Fruit fly (Drosophila melanogaster) whole organism, wandering third instar larva: Measurements from ENCODE around the gene Dhc62B.
A peak's percentile ranks its signal among the peaks of the same experiment; 100 is the strongest.

Experiments used
- Abd-B ChIP-seq: fragments of >200 bp; optimal IDR thresholded peaks from 2 replicates; lab custom pipeline; 2017; ENCODE audit warnings: missing biosample characterization, missing genetic modification characterization
- CG32264 ChIP-seq: fragments of 200-800 bp; sonication (Bioruptor generic); optimal IDR thresholded peaks from 2 replicates; lab custom pipeline; 2016; ENCODE audit warnings: missing biosample characterization, missing genetic modification characterization
- CrebA ChIP-seq: fragments of 200-800 bp; sonication (Bioruptor generic); optimal IDR thresholded peaks from 2 replicates; lab custom pipeline; 2016; ENCODE audit warnings: missing biosample characterization, mild to moderate bottlenecking, missing genetic modification characterization, borderline replicate concordance
- Dfd ChIP-seq: fragments of >200 bp; optimal IDR thresholded peaks from 2 replicates; lab custom pipeline; 2017; ENCODE audit warnings: missing biosample characterization, missing genetic modification characterization
- Dif ChIP-seq: fragments of 200-275, 200-300 bp; sonication (Bioruptor generic); optimal IDR thresholded peaks from 2 replicates; lab custom pipeline; 2018; ENCODE audit warnings: missing biosample characterization, missing genetic modification characterization; ENCODE audit not compliant: partially characterized antibody
- GATAd ChIP-seq: sonication (Bioruptor generic); optimal IDR thresholded peaks from 2 replicates; lab custom pipeline; 2016; ENCODE audit warnings: missing biosample characterization, missing genetic modification characterization
- HLH106 ChIP-seq: fragments of 200-800 bp; optimal IDR thresholded peaks from 3 replicates; lab custom pipeline; 2019; ENCODE audit warnings: missing biosample characterization, mild to moderate bottlenecking, missing genetic modification characterization, moderate library complexity
- Hr83 ChIP-seq: fragments of 200-300 bp; sonication (Bioruptor generic); optimal IDR thresholded peaks from 2 replicates; lab custom pipeline; 2016; ENCODE audit warnings: missing biosample characterization, mild to moderate bottlenecking, missing genetic modification characterization, moderate library complexity; ENCODE audit not compliant: poor library complexity, severe bottlenecking
- Mio ChIP-seq: sonication (Bioruptor generic); optimal IDR thresholded peaks from 2 replicates; lab custom pipeline; 2016; ENCODE audit warnings: missing biosample characterization, missing genetic modification characterization
- Myc ChIP-seq: fragments of >200 bp; optimal IDR thresholded peaks from 2 replicates; lab custom pipeline; 2017
- N ChIP-seq: fragments of >200 bp; optimal IDR thresholded peaks from 2 replicates; lab custom pipeline; 2018; ENCODE audit warnings: missing biosample characterization, missing external identifiers, missing genetic modification characterization
- OdsH ChIP-seq: fragments of 200-800 bp; sonication (Bioruptor generic); optimal IDR thresholded peaks from 2 replicates; lab custom pipeline; 2016; ENCODE audit warnings: missing biosample characterization, mild to moderate bottlenecking, missing genetic modification characterization
- Rel ChIP-seq, 2 experiments: fragments of 200-800 bp; sonication (Bioruptor generic) in 1 of 2; optimal IDR thresholded peaks; 2 replicates in 1 of 2; 3 replicates in 1 of 2; lab custom pipeline; 2016 to 2019; ENCODE audit warnings: mild to moderate bottlenecking in 2 of 2, missing biosample characterization in 2 of 2, missing genetic modification characterization in 2 of 2, moderate library complexity in 1 of 2
- Sp1 ChIP-seq: fragments of 200-800 bp; sonication (Bioruptor generic); optimal IDR thresholded peaks from 3 replicates; lab custom pipeline; 2019; ENCODE audit warnings: missing biosample characterization, mild to moderate bottlenecking, missing genetic modification characterization, moderate library complexity
- Vsx2 ChIP-seq: fragments of 200-300, 225-300 bp; sonication (Bioruptor generic); optimal IDR thresholded peaks from 2 replicates; lab custom pipeline; 2018; ENCODE audit warnings: missing biosample characterization, missing genetic modification characterization; ENCODE audit not compliant: partially characterized antibody
- br ChIP-seq: fragments of 200-800 bp; sonication (Bioruptor generic); optimal IDR thresholded peaks from 2 replicates; lab custom pipeline; 2016; ENCODE audit warnings: missing biosample characterization, missing genetic modification characterization
- brk ChIP-seq: fragments of 200-800 bp; sonication (Bioruptor generic); optimal IDR thresholded peaks from 2 replicates; lab custom pipeline; 2016; ENCODE audit warnings: missing biosample characterization, mild to moderate bottlenecking, missing genetic modification characterization
- dl ChIP-seq, 2 experiments: fragments of 175-275, 200-275 bp in 1 of 2; fragments of 200-275 bp in 1 of 2; sonication (Bioruptor generic); optimal IDR thresholded peaks; lab custom pipeline; 2018; ENCODE audit warnings: mild to moderate bottlenecking in 2 of 2, missing biosample characterization in 2 of 2, missing genetic modification characterization in 2 of 2, moderate library complexity in 2 of 2; ENCODE audit not compliant: partially characterized antibody in 2 of 2, insufficient read depth in 1 of 2
- dmrt93B ChIP-seq: fragments of 200-800 bp; sonication (Bioruptor generic); optimal IDR thresholded peaks from 2 replicates; lab custom pipeline; 2018; ENCODE audit warnings: missing biosample characterization, mild to moderate bottlenecking, missing genetic modification characterization
- dsf ChIP-seq: sonication (Bioruptor generic); optimal IDR thresholded peaks from 2 replicates; lab custom pipeline; 2016; ENCODE audit warnings: missing biosample characterization, missing genetic modification characterization, borderline replicate concordance
- ey ChIP-seq: fragments of 200-800 bp; sonication (Bioruptor generic); optimal IDR thresholded peaks from 2 replicates; lab custom pipeline; 2016; ENCODE audit warnings: missing biosample characterization, missing genetic modification characterization
- foxo ChIP-seq, 2 experiments: fragments of 200-800 bp; sonication (Bioruptor generic); optimal IDR thresholded peaks; 2 replicates in 1 of 2; 3 replicates in 1 of 2; lab custom pipeline; 2016 to 2017; ENCODE audit warnings: missing biosample characterization in 2 of 2, missing genetic modification characterization in 2 of 2
- fru ChIP-seq: fragments of 200-800 bp; sonication (Bioruptor generic); optimal IDR thresholded peaks from 3 replicates; lab custom pipeline; 2016; ENCODE audit warnings: missing biosample characterization, mild to moderate bottlenecking, missing genetic modification characterization
- h ChIP-seq: fragments of 200-800 bp; sonication (Bioruptor generic); optimal IDR thresholded peaks from 3 replicates; lab custom pipeline; 2016; ENCODE audit warnings: missing biosample characterization, mild to moderate bottlenecking, missing genetic modification characterization
- psq ChIP-seq: fragments of 200-800 bp; sonication (Bioruptor generic); optimal IDR thresholded peaks from 3 replicates; lab custom pipeline; 2017; ENCODE audit warnings: missing biosample characterization, mild to moderate bottlenecking, missing genetic modification characterization, moderate library complexity
- rgr ChIP-seq: fragments of 200-800 bp; sonication (Bioruptor generic); optimal IDR thresholded peaks from 3 replicates; lab custom pipeline; 2016; ENCODE audit warnings: missing biosample characterization, mild to moderate bottlenecking, missing genetic modification characterization
- sage ChIP-seq: fragments of 200-800 bp; sonication (Bioruptor generic); optimal IDR thresholded peaks from 2 replicates; lab custom pipeline; 2016; ENCODE audit warnings: missing biosample characterization, mild to moderate bottlenecking, missing genetic modification characterization
- sv ChIP-seq: fragments of 200-800 bp; sonication (Bioruptor generic); optimal IDR thresholded peaks from 3 replicates; lab custom pipeline; 2016; ENCODE audit warnings: missing biosample characterization, missing genetic modification characterization
- usp ChIP-seq: fragments of >200 bp; optimal IDR thresholded peaks from 2 replicates; lab custom pipeline; 2017; ENCODE audit warnings: missing biosample characterization, missing genetic modification characterization

Gene Dhc62B

dm6 chr3L:1774713-1775648 is 3.4 kb upstream of the Dhc62B start, which contains the start of the genes CG13933 and PolD2:
Gene CG13933 (minus strand): TSS chr3L:1775147.
Gene PolD2 (plus strand): TSS chr3L:1775633.
- no peak for TF ChIP-seq Vsx2 (GFP tag; lab: Kevin White, UChicago)
- TF ChIP-seq h, result peak; percentile 97
- no peak for TF ChIP-seq CrebA (GFP tag; lab: Kevin White, UChicago)
- peak; percentile 69 for TF ChIP-seq Rel (GFP tag; optimal IDR thresholded peaks at IDR 0.05; lab: Kevin White, UChicago)
- TF ChIP-seq Rel (tag; optimal IDR thresholded peaks at IDR 0.05; lab: Kevin White, UChicago), result peak; percentile 69
- peak; percentile 68 for TF ChIP-seq Mio (GFP tag; lab: Kevin White, UChicago)
- TF ChIP-seq psq (GFP tag; lab: Kevin White, UChicago), result peak; percentile 97
- TF ChIP-seq ey, result peak; percentile 93
- TF ChIP-seq GATAd (GFP tag; lab: Kevin White, UChicago), result peak; percentile 87
- no peak for TF ChIP-seq N (GFP tag; lab: Kevin White, UChicago)
- TF ChIP-seq rgr (GFP tag; lab: Kevin White, UChicago), result peak; percentile 99
- TF ChIP-seq CG32264 (GFP tag; lab: Kevin White, UChicago), result no peak
- TF ChIP-seq HLH106 (tag; lab: Kevin White, UChicago), result peak; percentile 96
- TF ChIP-seq fru (GFP tag; lab: Kevin White, UChicago), result peak; percentile 91
- peak; percentile 89 for TF ChIP-seq sv (GFP tag; lab: Kevin White, UChicago)
- TF ChIP-seq dmrt93B, result peak; percentile 84
- TF ChIP-seq Hr83 (GFP tag; lab: Kevin White, UChicago), result peak; percentile 46
- peak in 1 of 2 experiments; percentile 98 for TF ChIP-seq foxo (GFP tag; optimal IDR thresholded peaks at IDR 0.05; lab: Kevin White, UChicago)
- TF ChIP-seq OdsH (GFP tag; lab: Kevin White, UChicago), result peak; percentile 98
- TF ChIP-seq Sp1 (GFP tag; lab: Kevin White, UChicago), result peak; percentile 99
- TF ChIP-seq, all 38 proteins: peak for 15

dm6 chr3L:1772593-1772992 is 1.0 kb upstream of the Dhc62B start:
- TF ChIP-seq dmrt93B (no peak), brk (GFP tag; lab: Kevin White, UChicago) (no peak), Hr83 (GFP tag; lab: Kevin White, UChicago) (no peak), sage (GFP tag; lab: Kevin White, UChicago) (no peak), dsf (GFP tag; lab: Kevin White, UChicago) (no peak), GATAd (GFP tag; lab: Kevin White, UChicago) (no peak), N (GFP tag; lab: Kevin White, UChicago) (no peak), sv (GFP tag; lab: Kevin White, UChicago) (no peak), Myc (no peak), ey (no peak), OdsH (GFP tag; lab: Kevin White, UChicago) (no peak), Abd-B (GFP tag; lab: Kevin White, UChicago) (no peak), CG32264 (GFP tag; lab: Kevin White, UChicago) (no peak), Vsx2 (GFP tag; lab: Kevin White, UChicago) (no peak), h (no peak), fru (GFP tag; lab: Kevin White, UChicago) (no peak), Mio (GFP tag; lab: Kevin White, UChicago) (no peak), Sp1 (GFP tag; lab: Kevin White, UChicago) (no peak), foxo (GFP tag; optimal IDR thresholded peaks at IDR 0.05; lab: Kevin White, UChicago) (no peak), CrebA (GFP tag; lab: Kevin White, UChicago) (no peak)

dm6 chr3L:1756143-1756542 is 15.4 kb downstream of the Dhc62B start, which contains the start of gene CG8001:
Gene CG8001 (plus strand): TSS chr3L:1756159.
- TF ChIP-seq Dfd (GFP tag; lab: Kevin White, UChicago) (no peak), Rel (GFP tag; optimal IDR thresholded peaks at IDR 0.05; lab: Kevin White, UChicago) (no peak), Rel (tag; optimal IDR thresholded peaks at IDR 0.05; lab: Kevin White, UChicago) (peak; percentile 86)

dm6 chr3L:1755458-1755984 is 16.0 kb downstream of the Dhc62B start, which contains the start of gene Cht2:
Gene Cht2 (minus strand): TSS chr3L:1755934.
- TF ChIP-seq dmrt93B (no peak), br (GFP tag; lab: Kevin White, UChicago) (peak; percentile 42), dl (GFP tag; optimal IDR thresholded peaks at IDR 0.05; lab: Kevin White, UChicago; ENCODE audit: insufficient read depth in 1 of 2, partially characterized antibody in 2 of 2) (peak in 1 of 2 experiments; percentile 67), CG32264 (GFP tag; lab: Kevin White, UChicago) (no peak), usp (GFP tag; lab: Kevin White, UChicago) (no peak), Vsx2 (GFP tag; lab: Kevin White, UChicago) (peak; percentile 86), rgr (GFP tag; lab: Kevin White, UChicago) (no peak), Rel (GFP tag; optimal IDR thresholded peaks at IDR 0.05; lab: Kevin White, UChicago) (peak; percentile 4), Rel (tag; optimal IDR thresholded peaks at IDR 0.05; lab: Kevin White, UChicago) (peak; percentile 22), fru (GFP tag; lab: Kevin White, UChicago) (peak; percentile 38), brk (GFP tag; lab: Kevin White, UChicago) (no peak), h (peak; percentile 38), Sp1 (GFP tag; lab: Kevin White, UChicago) (peak; percentile 27), Dif (peak; percentile 91)
- TF ChIP-seq, all 38 proteins: peak for 8
